Worm (Caenorhabditis elegans) whole organism, midembryonic: ENCODE results near the gene sdpn-1.

Source experiments
- T22C8.4 ChIP-seq: fragments of 200-800 bp; sonication (Bioruptor generic); IDR thresholded peaks from 2 replicates; pipeline ENCODE4 v1.3.6; 2022; ENCODE audit warnings: missing genetic modification characterization, missing compliant biosample characterization
- cog-1 ChIP-seq: sonication (generic microtip); optimal IDR thresholded peaks from 2 replicates; lab custom pipeline; 2016; ENCODE audit warnings: missing genetic modification characterization, missing compliant biosample characterization
- flt-1 ChIP-seq: fragments of 200-800 bp; sonication (Bioruptor generic); IDR thresholded peaks from 2 replicates; pipeline ENCODE4 v1.3.6; 2022; ENCODE audit warnings: missing genetic modification characterization, missing compliant biosample characterization
- klf-2 ChIP-seq: fragments of 200-800 bp; sonication (Bioruptor generic); conservative IDR thresholded peaks from 2 replicates; pipeline ENCODE4 v1.3.6; 2022; ENCODE audit warnings: missing genetic modification reagents, missing genetic modification characterization, missing compliant biosample characterization
- med-1 ChIP-seq: sonication (generic microtip); optimal IDR thresholded peaks from 2 replicates; lab custom pipeline; 2017; ENCODE audit warnings: missing genetic modification characterization, mild to moderate bottlenecking, missing compliant biosample characterization, antibody characterized with exemption, missing genetic modification reagents; ENCODE audit not compliant: insufficient read depth
- ref-1 ChIP-seq: fragments of 200-800 bp; sonication (Bioruptor generic); conservative IDR thresholded peaks from 2 replicates; pipeline ENCODE4 v1.3.6; 2022; ENCODE audit warnings: missing genetic modification reagents, missing genetic modification characterization, missing compliant biosample characterization
- tab-1 ChIP-seq: fragments of 200-800 bp; sonication (Bioruptor generic); IDR thresholded peaks from 2 replicates; pipeline ENCODE4 v1.3.6; 2022; ENCODE audit warnings: missing genetic modification characterization, missing compliant biosample characterization
- ztf-23 ChIP-seq: fragments of 200-800 bp; sonication (Bioruptor generic); IDR thresholded peaks from 2 replicates; pipeline ENCODE4 v1.3.6; 2022; ENCODE audit warnings: missing genetic modification reagents, missing genetic modification characterization, missing compliant biosample characterization
- ztf-29 ChIP-seq: fragments of 200-800 bp; sonication (Bioruptor generic); IDR thresholded peaks from 2 replicates; pipeline ENCODE4 v1.3.6; 2022; ENCODE audit warnings: missing genetic modification reagents, missing genetic modification characterization, missing compliant biosample characterization

The sdpn-1 gene

ce11 chrX:7961623-7962022 lies 36.4 kb downstream of the sdpn-1 start, which contains the start of gene sem-5:
TSS of gene sem-5 (minus strand) at chrX:7961723.
- TF ChIP-seq ref-1 (GFP tag; lab: Robert Waterston, UW) (no peak), tab-1 (GFP tag; lab: Robert Waterston, UW) (no peak), ztf-29 (GFP tag; lab: Robert Waterston, UW) (no peak), flt-1 (no peak), T22C8.4 (GFP tag; lab: Robert Waterston, UW) (no peak), klf-2 (GFP tag; lab: Robert Waterston, UW) (no peak), ztf-23 (GFP tag; lab: Robert Waterston, UW) (no peak), med-1 (GFP tag; lab: Kevin White, UChicago) (no peak), cog-1 (tag; lab: Kevin White, UChicago) (no peak)

- TF ChIP-seq ref-1 (GFP tag; lab: Robert Waterston, UW) (no peak), tab-1 (GFP tag; lab: Robert Waterston, UW) (no peak), klf-2 (GFP tag; lab: Robert Waterston, UW) (no peak), T22C8.4 (GFP tag; lab: Robert Waterston, UW) (no peak), cog-1 (tag; lab: Kevin White, UChicago) (no peak), med-1 (GFP tag; lab: Kevin White, UChicago) (no peak), ztf-23 (GFP tag; lab: Robert Waterston, UW) (no peak), ztf-29 (GFP tag; lab: Robert Waterston, UW) (no peak), flt-1 (no peak)
Observed at ce11 chrX:7958203-7958602, 39.8 kb downstream of the sdpn-1 start, which contains the start of gene sfxn-2. TSS of gene sfxn-2 (minus strand) at chrX:7958303.

- TF ChIP-seq ref-1 (GFP tag; lab: Robert Waterston, UW) (no peak), tab-1 (GFP tag; lab: Robert Waterston, UW) (no peak), T22C8.4 (GFP tag; lab: Robert Waterston, UW) (no peak), cog-1 (tag; lab: Kevin White, UChicago) (no peak), ztf-29 (GFP tag; lab: Robert Waterston, UW) (no peak)
Observed at ce11 chrX:7956449-7956848, 41.6 kb downstream of the sdpn-1 start.

DNA sequence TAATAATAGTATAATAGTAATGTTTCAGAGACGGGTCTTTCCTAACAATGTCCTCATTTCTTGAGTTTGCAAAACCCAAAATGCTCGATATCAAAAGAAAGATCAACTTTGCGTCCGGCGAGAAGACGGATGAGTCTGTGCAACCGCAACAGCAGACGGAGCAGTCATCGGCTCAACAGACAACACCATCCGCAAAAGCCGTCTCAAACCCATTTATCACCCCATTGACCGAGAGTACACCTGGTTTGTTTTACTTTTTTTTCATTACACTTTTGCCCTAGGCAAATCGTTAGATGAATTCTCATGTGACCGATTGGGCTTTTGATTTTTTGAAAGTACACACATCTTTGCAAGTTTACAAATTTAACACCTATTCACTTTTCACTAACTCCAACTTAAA lies 43.7 kb downstream of the sdpn-1 start, which contains the start of gene dct-1:
dct-1 (plus strand) TSS at position 27 of the 400 bp plus-strand sequence.
- TF ChIP-seq med-1 (GFP tag; lab: Kevin White, UChicago): no peak
- no peak for TF ChIP-seq ref-1 (GFP tag; lab: Robert Waterston, UW)
- TF ChIP-seq T22C8.4 (GFP tag; lab: Robert Waterston, UW): no peak
- TF ChIP-seq klf-2 (GFP tag; lab: Robert Waterston, UW): no peak
- no peak for TF ChIP-seq ztf-23 (GFP tag; lab: Robert Waterston, UW)
- TF ChIP-seq ztf-29 (GFP tag; lab: Robert Waterston, UW): no peak
- no peak for TF ChIP-seq flt-1
- TF ChIP-seq cog-1 (tag; lab: Kevin White, UChicago): no peak
- no peak for TF ChIP-seq tab-1 (GFP tag; lab: Robert Waterston, UW)

DNA sequence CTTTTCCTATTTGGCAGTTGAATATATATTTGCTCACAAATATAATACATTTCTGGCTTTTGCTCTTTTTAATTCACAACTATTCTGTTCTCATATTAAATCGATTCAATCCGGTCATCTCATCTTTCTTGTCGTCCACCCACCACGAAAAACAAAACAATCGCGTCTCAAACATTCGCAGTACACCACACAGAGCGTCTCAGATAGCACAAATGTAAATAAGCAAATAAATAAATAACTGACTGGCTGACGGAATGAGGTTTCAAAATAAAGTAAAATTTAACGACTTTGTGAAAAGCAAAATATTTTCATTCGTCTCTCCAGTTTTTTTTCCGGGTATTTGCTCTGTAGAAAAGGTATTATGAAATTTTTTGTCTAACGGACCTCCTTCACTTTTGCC lies 44.3 kb downstream of the sdpn-1 start:
- TF ChIP-seq flt-1 (no peak), ztf-23 (GFP tag; lab: Robert Waterston, UW) (no peak), med-1 (GFP tag; lab: Kevin White, UChicago) (no peak), T22C8.4 (GFP tag; lab: Robert Waterston, UW) (no peak), cog-1 (tag; lab: Kevin White, UChicago) (no peak), klf-2 (GFP tag; lab: Robert Waterston, UW) (no peak), ztf-29 (GFP tag; lab: Robert Waterston, UW) (no peak), ref-1 (GFP tag; lab: Robert Waterston, UW) (no peak)

DNA sequence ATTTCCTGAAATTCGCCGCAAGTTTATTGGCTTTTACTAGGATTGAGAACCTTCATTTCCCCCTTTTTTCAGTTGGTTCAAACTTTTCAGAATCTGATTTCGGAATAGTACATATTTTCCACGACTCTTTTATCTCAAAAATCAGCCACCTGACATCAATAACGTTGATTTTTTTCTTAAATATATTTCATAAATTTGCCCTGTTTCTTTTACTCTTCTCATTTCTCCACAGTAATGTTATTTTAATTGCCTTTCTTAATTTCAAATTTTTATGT lies 45.0 kb downstream of the sdpn-1 start:
- TF ChIP-seq cog-1 (tag; lab: Kevin White, UChicago) (no peak), tab-1 (GFP tag; lab: Robert Waterston, UW) (no peak), med-1 (GFP tag; lab: Kevin White, UChicago) (no peak), klf-2 (GFP tag; lab: Robert Waterston, UW) (no peak), ztf-23 (GFP tag; lab: Robert Waterston, UW) (no peak), T22C8.4 (GFP tag; lab: Robert Waterston, UW) (no peak)

DNA sequence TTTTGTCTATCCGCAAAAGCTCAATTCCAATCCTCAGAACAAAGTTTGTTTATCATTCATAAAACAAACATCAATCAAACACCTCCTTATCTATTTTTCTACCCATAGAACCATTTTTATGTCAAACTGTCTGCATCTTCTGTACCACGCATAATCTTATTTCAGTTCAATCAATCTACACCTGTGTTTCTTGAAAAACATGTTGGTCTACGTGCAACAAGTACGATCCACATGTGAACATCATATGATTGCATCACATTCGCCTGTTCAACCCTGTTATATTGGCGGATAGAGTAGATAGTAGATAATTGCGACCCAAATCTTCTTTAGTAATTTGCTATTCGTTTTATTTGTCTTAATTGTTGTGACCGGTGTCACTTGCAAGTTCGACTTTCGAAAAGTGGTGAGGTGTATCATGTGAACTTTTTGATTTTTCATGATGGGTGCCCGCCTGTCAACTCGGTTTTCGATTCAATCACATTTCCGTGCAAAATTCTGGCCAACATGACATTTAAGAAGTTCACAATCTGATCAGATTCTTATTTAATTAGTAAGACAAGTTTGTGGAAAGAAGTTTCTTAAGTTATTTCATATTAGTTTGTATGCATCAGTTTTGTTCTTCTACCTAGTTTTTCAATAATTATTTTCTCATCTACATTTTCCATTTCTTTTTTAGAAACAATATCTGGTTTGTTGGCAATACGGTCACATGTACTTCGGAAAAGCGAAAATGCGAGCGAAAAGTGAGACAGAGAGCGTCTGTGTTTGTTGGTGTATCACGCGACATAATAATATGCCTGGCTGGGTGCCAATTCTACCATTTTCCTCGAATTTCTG lies 45.6 kb downstream of the sdpn-1 start:
- TF ChIP-seq ref-1 (GFP tag; lab: Robert Waterston, UW) (no peak), T22C8.4 (GFP tag; lab: Robert Waterston, UW) (no peak), flt-1 (no peak), cog-1 (tag; lab: Kevin White, UChicago) (no peak), ztf-23 (GFP tag; lab: Robert Waterston, UW) (no peak), med-1 (GFP tag; lab: Kevin White, UChicago) (no peak), tab-1 (GFP tag; lab: Robert Waterston, UW) (no peak), klf-2 (GFP tag; lab: Robert Waterston, UW) (no peak), ztf-29 (GFP tag; lab: Robert Waterston, UW) (no peak)

ce11 chrX:7951578-7951977 lies 46.5 kb downstream of the sdpn-1 start:
- TF ChIP-seq klf-2 (GFP tag; lab: Robert Waterston, UW) (no peak), T22C8.4 (GFP tag; lab: Robert Waterston, UW) (peak; percentile 26; the same call in 1 of the 2 replicates), ztf-23 (GFP tag; lab: Robert Waterston, UW) (peak; percentile 45; the same call in 1 of the 2 replicates), flt-1 (0 out of 2 replicates have a peak, but pooled peaks have one; percentile 55), cog-1 (tag; lab: Kevin White, UChicago) (peak; percentile 77), ztf-29 (GFP tag; lab: Robert Waterston, UW) (no peak), tab-1 (GFP tag; lab: Robert Waterston, UW) (no peak)

DNA sequence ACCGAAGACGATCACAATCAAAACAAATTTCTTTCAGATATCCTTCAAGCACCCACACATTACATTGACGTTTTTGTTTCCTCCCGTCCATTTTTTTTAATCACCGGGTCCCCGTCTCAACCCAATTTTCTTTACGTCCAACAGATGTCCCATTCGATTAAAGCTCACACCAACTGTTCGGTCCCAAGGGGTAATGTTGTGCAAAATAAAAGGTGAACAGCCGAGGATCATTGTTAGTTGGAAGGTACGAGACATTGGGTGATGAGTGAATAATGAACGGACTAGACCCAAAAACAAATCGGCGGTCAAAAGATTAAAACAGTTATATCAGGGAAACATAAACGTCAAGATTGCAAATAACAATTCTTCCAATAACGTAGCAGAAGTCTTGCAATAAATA lies 52.6 kb downstream of the sdpn-1 start:
- TF ChIP-seq T22C8.4 (GFP tag; lab: Robert Waterston, UW) (no peak), klf-2 (GFP tag; lab: Robert Waterston, UW) (no peak), ztf-23 (GFP tag; lab: Robert Waterston, UW) (no peak), ref-1 (GFP tag; lab: Robert Waterston, UW) (no peak), med-1 (GFP tag; lab: Kevin White, UChicago) (no peak), cog-1 (tag; lab: Kevin White, UChicago) (no peak), flt-1 (no peak), tab-1 (GFP tag; lab: Robert Waterston, UW) (no peak), ztf-29 (GFP tag; lab: Robert Waterston, UW) (no peak)
